Worm (Caenorhabditis elegans): ENCODE measurements around the gene ZK662.6.

DNA sequence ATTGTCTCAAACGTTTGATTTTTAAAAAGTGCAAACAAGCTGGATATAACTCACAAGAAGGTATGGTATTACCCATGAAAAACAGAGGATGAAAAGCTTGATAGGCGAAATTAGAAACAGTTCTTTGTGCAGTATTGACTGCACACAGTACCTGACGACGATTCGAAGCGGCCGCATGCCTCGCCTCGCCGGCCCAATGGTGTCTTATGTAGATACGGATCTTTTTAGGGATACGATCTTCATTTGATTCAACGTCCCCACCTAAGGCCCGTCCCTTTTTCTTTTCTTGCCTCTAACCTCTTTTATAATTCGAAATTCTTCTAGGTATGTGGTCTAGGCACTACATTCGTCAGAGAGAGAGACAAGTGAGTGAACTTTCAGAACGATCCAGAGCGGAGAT lies 47.7 kb downstream of the ZK662.6 start, which contains the start of gene bus-17:
- no peak for TF ChIP-seq mep-1 (tag; optimal IDR thresholded peaks at IDR 0.05)
- TF ChIP-seq unc-86 (tag; optimal IDR thresholded peaks at IDR 0.05): no peak
- no peak for TF ChIP-seq ceh-88 (GFP tag; IDR thresholded peaks at IDR 0.05)
- TF ChIP-seq elt-2 (tag; optimal IDR thresholded peaks at IDR 0.05): no peak
- TF ChIP-seq lsy-2 (tag; optimal IDR thresholded peaks at IDR 0.05): no peak
- TF ChIP-seq aly-2 (tag; optimal IDR thresholded peaks at IDR 0.05): no peak
- no peak for TF ChIP-seq tlp-1 (tag; optimal IDR thresholded peaks at IDR 0.05)
- TF ChIP-seq unc-62 (GFP tag; optimal IDR thresholded peaks at IDR 0.05): no peak
- no peak for TF ChIP-seq egl-13 (tag; optimal IDR thresholded peaks at IDR 0.05)
- no peak for TF ChIP-seq lin-14 (GFP tag; optimal IDR thresholded peaks at IDR 0.05)
- TF ChIP-seq nhr-71 (tag; optimal IDR thresholded peaks at IDR 0.05): no peak
- no peak for TF ChIP-seq C34B4.2 (tag; optimal IDR thresholded peaks at IDR 0.05)
- TF ChIP-seq lin-13 (GFP tag; optimal IDR thresholded peaks at IDR 0.05): no peak

All from whole organism, L1 larva.